Worm (Caenorhabditis elegans): ENCODE measurements around the gene nlp-55.

Gene nlp-55

DNA sequence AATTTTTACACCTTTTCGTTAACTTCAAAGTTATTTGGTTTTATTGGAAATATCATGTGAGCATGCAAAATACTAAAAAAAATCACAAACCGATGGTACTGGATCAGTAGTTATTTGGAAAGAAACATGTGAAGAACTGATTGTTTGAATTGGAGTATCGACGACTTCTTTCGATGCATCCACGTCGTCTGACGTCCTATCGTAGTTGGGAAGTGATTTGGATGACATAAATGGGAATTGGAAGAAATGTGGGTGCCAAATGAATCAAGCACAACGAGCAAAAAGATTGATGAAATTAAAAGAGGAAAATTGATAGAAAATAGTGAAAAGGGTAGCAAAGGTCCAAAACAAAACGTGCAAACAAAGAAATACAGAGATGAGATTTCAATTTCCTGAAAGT is 26.0 kb upstream of the nlp-55 start, which contains the start of gene shw-1:
Gene shw-1, minus strand, starts transcription at position 228 of the 400 bp plus-strand sequence.
- no peak for TF ChIP-seq nfya-1 (tag; optimal IDR thresholded peaks at IDR 0.05)
- no peak for TF ChIP-seq K09A11.1 (tag; optimal IDR thresholded peaks at IDR 0.05; ENCODE audit: insufficient read depth)
- TF ChIP-seq eyg-1 (tag; optimal IDR thresholded peaks at IDR 0.05): no peak
- TF ChIP-seq nhr-232 (tag; optimal IDR thresholded peaks at IDR 0.05): no peak
- no peak for TF ChIP-seq gmeb-2 (tag; optimal IDR thresholded peaks at IDR 0.05)
- TF ChIP-seq unc-3 (GFP tag; conservative IDR thresholded peaks at IDR 0.05): no peak
- no peak for TF ChIP-seq unc-3 (tag; optimal IDR thresholded peaks at IDR 0.05)
- TF ChIP-seq ceh-18 (tag; optimal IDR thresholded peaks at IDR 0.05): no peak
- no peak for TF ChIP-seq madf-2 (tag; optimal IDR thresholded peaks at IDR 0.05)
- no peak for TF ChIP-seq pros-1 (tag; optimal IDR thresholded peaks at IDR 0.05)
- no peak for TF ChIP-seq ceh-14 (tag; optimal IDR thresholded peaks at IDR 0.05)
- no peak for TF ChIP-seq ceh-6 (GFP tag; optimal IDR thresholded peaks at IDR 0.05)
- TF ChIP-seq unc-86 (tag; optimal IDR thresholded peaks at IDR 0.05): no peak
- TF ChIP-seq tbx-2 (tag; optimal IDR thresholded peaks at IDR 0.05): no peak
- no peak for TF ChIP-seq ama-1 (optimal IDR thresholded peaks at IDR 0.05)
- no peak for TF ChIP-seq pat-9 (tag; optimal IDR thresholded peaks at IDR 0.05)
- no peak for TF ChIP-seq ceh-30 (tag; optimal IDR thresholded peaks at IDR 0.05)
- no peak for TF ChIP-seq fax-1 (tag; optimal IDR thresholded peaks at IDR 0.05)

DNA sequence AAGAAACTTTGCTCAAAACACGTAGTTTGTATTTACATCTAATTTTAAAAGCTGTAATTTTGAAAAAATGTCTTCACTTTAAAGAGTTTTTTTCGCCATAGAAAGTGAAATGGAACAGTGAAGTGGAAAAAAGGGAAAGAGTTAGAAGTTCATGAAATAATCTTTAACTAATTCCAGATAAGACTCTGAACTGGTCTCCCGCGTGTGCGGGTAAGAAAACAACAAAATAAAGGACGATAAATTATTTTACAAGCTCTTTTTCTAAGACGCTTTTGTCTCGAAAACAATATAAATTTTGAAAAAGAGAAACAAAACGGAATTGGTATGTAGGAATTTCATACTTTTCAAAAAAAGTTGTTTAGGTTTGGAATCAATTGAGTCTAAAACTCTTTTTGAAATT is 21.5 kb upstream of the nlp-55 start:
- TF ChIP-seq gmeb-2 (tag; optimal IDR thresholded peaks at IDR 0.05): no peak

DNA sequence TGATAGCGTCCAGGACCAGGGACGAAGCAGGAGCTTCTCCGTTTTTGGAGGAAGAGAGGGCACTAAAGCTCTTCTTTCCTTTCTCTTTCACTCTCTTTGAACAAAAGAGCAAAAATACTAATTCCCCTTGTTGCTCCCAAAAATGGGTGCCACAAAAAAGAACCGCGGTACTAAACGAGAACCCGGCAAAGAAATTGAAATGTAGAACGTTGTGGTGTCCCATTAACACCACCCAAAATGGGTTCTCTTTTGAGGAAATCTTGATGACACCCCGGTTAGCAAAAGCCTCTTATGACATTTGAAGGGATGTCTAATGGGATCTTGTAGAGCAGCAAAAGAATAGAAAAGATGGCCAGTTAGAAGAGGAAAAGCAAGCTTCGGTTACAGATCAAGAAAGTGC is 19.6 kb upstream of the nlp-55 start:
- no peak for TF ChIP-seq ref-2 (tag; optimal IDR thresholded peaks at IDR 0.05)
- TF ChIP-seq fkh-6 (tag; optimal IDR thresholded peaks at IDR 0.05): no peak
- no peak for TF ChIP-seq sox-4 (tag; optimal IDR thresholded peaks at IDR 0.05)
- TF ChIP-seq pros-1 (tag; optimal IDR thresholded peaks at IDR 0.05): no peak
- TF ChIP-seq ceh-6 (GFP tag; optimal IDR thresholded peaks at IDR 0.05): no peak
- no peak for TF ChIP-seq nfya-1 (tag; optimal IDR thresholded peaks at IDR 0.05)

DNA sequence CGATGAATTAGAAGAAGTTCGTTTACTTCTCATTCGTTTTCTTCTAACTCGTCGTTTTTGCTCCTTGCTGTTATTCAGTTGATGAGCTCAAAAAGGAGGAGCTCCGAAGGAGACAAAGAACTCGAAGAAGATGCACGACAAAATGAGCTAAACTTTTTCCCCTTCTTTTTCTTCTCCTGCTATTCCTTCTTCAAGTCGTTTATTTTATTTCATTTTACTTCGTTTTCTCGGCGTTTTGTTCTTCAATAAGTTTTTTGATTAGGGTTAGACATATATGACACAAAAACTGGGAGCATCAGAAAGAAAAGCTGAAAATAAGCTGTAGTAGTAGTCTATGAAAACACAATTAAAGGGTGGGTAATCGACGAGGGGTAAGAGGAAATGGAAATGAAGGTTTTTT is 16.8 kb upstream of the nlp-55 start:
- TF ChIP-seq hlh-13 (GFP tag; optimal IDR thresholded peaks at IDR 0.05) (no peak), unc-42 (tag; optimal IDR thresholded peaks at IDR 0.05) (peak; percentile 46), tbx-2 (tag; optimal IDR thresholded peaks at IDR 0.05) (no peak), ceh-19 (GFP tag; optimal IDR thresholded peaks at IDR 0.05) (no peak)

DNA sequence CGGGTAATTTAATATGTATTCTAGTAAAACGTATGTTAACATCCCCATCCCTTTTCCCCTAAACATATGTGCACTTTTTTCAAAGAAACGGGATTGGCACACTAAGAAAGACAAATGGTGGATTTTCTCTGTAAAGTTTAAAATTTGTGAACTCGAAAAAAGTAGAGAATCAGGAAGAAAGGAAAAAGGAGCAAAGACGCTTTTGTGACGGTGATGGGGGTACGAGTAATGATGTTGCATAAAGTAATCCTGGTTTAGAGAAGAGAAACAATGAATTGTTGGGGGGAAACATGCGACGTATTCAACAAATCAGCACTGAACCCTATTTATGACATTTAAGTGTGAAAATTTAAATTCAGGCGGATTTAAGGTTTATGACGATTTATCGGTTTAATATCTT is 16.3 kb upstream of the nlp-55 start:
- TF ChIP-seq gmeb-2 (tag; optimal IDR thresholded peaks at IDR 0.05): no peak
- TF ChIP-seq T23F11.4 (GFP tag; optimal IDR thresholded peaks at IDR 0.05): no peak

ce11 chrII:8308314-8308713 is 13.1 kb upstream of the nlp-55 start:
- TF ChIP-seq unc-3 (GFP tag; conservative IDR thresholded peaks at IDR 0.05): no peak
- TF ChIP-seq unc-3 (tag; optimal IDR thresholded peaks at IDR 0.05): no peak
- TF ChIP-seq F13H6.1 (tag; optimal IDR thresholded peaks at IDR 0.05): no peak
- no peak for TF ChIP-seq pha-2 (tag; optimal IDR thresholded peaks at IDR 0.05)
- no peak for TF ChIP-seq unc-86 (tag; optimal IDR thresholded peaks at IDR 0.05)
- no peak for TF ChIP-seq ttx-3 (tag; optimal IDR thresholded peaks at IDR 0.05)
- TF ChIP-seq pqm-1 (tag; optimal IDR thresholded peaks at IDR 0.05): no peak
- TF ChIP-seq hlh-30 (tag; optimal IDR thresholded peaks at IDR 0.05; ENCODE audit: insufficient read depth): no peak
- no peak for TF ChIP-seq pros-1 (tag; optimal IDR thresholded peaks at IDR 0.05)
- no peak for TF ChIP-seq ceh-34 (tag; optimal IDR thresholded peaks at IDR 0.05)
- TF ChIP-seq K02D7.2 (tag; optimal IDR thresholded peaks at IDR 0.05): no peak
- no peak for TF ChIP-seq ceh-31 (tag; optimal IDR thresholded peaks at IDR 0.05)
- TF ChIP-seq odd-2 (tag; optimal IDR thresholded peaks at IDR 0.05): no peak
